Worm (Caenorhabditis elegans): Measurements from ENCODE around the gene ist-1.

DNA sequence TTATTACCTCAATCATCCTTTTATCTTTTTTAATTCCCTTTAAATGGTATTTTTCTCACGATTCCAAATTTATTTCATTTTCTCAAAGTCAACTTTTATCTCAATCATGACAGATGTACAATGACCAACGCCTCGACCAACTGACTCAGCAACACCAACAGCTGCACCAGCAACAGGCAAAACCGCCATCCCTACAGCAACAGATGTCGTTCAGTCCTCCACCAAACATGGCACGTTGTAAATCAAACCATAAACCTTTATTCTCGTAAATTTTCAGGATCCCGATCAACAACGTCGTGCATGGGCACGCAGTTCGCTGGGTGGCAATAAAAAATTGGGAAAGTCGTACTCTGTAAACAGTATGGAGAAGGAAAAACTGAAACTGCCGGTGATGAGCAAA lies 36.3 kb downstream of the ist-1 start:
- TF ChIP-seq mxl-1 (tag; optimal IDR thresholded peaks at IDR 0.05) (no peak), lir-1 (GFP tag; conservative IDR thresholded peaks at IDR 0.05) (no peak), let-607 (tag; optimal IDR thresholded peaks at IDR 0.05) (no peak), F37B4.10 (GFP tag; IDR thresholded peaks at IDR 0.05) (no peak), mel-28 (tag; optimal IDR thresholded peaks at IDR 0.05; ENCODE audit: borderline replicate concordance) (no peak), zfh-2 (GFP tag; conservative IDR thresholded peaks at IDR 0.05) (no peak), nhr-179 (tag; optimal IDR thresholded peaks at IDR 0.05) (no peak), sptf-2 (GFP tag; optimal IDR thresholded peaks at IDR 0.05) (no peak), nhr-90 (tag; optimal IDR thresholded peaks at IDR 0.05) (no peak)

Measured in whole organism, young adult.